Fruit fly (Drosophila melanogaster) whole organism, wandering third instar larva: ENCODE measurements around the gene Best3.

Source experiments
- dmrt93B ChIP-seq: fragments of 200-800 bp; sonication (Bioruptor generic); optimal IDR thresholded peaks from 2 replicates; lab custom pipeline; 2018; ENCODE audit warnings: missing biosample characterization, mild to moderate bottlenecking, missing genetic modification characterization
- ey ChIP-seq: fragments of 200-800 bp; sonication (Bioruptor generic); optimal IDR thresholded peaks from 2 replicates; lab custom pipeline; 2016; ENCODE audit warnings: missing biosample characterization, missing genetic modification characterization
- h ChIP-seq: fragments of 200-800 bp; sonication (Bioruptor generic); optimal IDR thresholded peaks from 3 replicates; lab custom pipeline; 2016; ENCODE audit warnings: missing biosample characterization, mild to moderate bottlenecking, missing genetic modification characterization
- psq ChIP-seq: fragments of 200-800 bp; sonication (Bioruptor generic); optimal IDR thresholded peaks from 3 replicates; lab custom pipeline; 2017; ENCODE audit warnings: missing biosample characterization, mild to moderate bottlenecking, missing genetic modification characterization, moderate library complexity
- usp ChIP-seq: fragments of >200 bp; optimal IDR thresholded peaks from 2 replicates; lab custom pipeline; 2017; ENCODE audit warnings: missing biosample characterization, missing genetic modification characterization

DNA sequence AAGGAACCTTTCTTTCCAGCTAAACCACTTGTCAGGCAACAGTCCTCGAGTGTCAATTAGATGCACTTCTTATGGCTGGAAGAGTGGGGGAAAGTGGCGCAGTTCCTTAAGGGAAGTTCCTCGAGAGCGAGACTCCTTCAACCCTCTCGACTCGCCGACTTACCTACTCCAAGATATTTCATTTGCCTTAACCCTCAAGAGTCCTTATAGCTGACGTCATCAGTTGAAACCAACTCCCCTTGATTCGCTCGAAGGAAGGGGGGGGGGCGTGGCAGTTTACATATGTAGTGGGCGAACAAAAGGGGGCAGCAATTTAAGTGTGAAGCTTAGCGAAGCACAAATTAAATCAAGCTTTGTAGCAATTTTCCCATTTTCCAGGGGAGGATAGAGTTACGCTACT, 21.5 kb downstream of the Best3 start:
- TF ChIP-seq psq (GFP tag; lab: Kevin White, UChicago) (no peak), dmrt93B (GFP tag; lab: Kevin White, UChicago) (no peak), ey (no peak), usp (GFP tag; lab: Kevin White, UChicago) (no peak), h (GFP tag; lab: Kevin White, UChicago) (no peak)
